Worm (Caenorhabditis elegans): ENCODE measurements around the gene sel-11.

The sel-11 gene

ce11 chrV:11817263-11817726 lies 50.2 kb downstream of the sel-11 start:
- TF ChIP-seq unc-62 (GFP tag; optimal IDR thresholded peaks at IDR 0.05) (no peak), ceh-83 (GFP tag; optimal IDR thresholded peaks at IDR 0.05) (no peak), cnd-1 (tag; optimal IDR thresholded peaks at IDR 0.05) (no peak), ces-1 (GFP tag; optimal IDR thresholded peaks at IDR 0.05) (no peak), sptf-1 (tag; optimal IDR thresholded peaks at IDR 0.05) (no peak), unc-120 (tag; optimal IDR thresholded peaks at IDR 0.05; ENCODE audit: poor library complexity, severe bottlenecking) (no peak), lsy-2 (tag; optimal IDR thresholded peaks at IDR 0.05) (no peak), flh-1 (GFP tag; optimal IDR thresholded peaks at IDR 0.05) (no peak), ham-2 (GFP tag; optimal IDR thresholded peaks at IDR 0.05) (no peak), ceh-43 (GFP tag; optimal IDR thresholded peaks at IDR 0.05) (no peak), zip-8 (tag; optimal IDR thresholded peaks at IDR 0.05) (no peak)

- TF ChIP-seq ham-2 (GFP tag; optimal IDR thresholded peaks at IDR 0.05) (no peak), ceh-43 (GFP tag; optimal IDR thresholded peaks at IDR 0.05) (no peak), ceh-83 (GFP tag; optimal IDR thresholded peaks at IDR 0.05) (no peak), elt-1 (tag; optimal IDR thresholded peaks at IDR 0.05; ENCODE audit: borderline replicate concordance, insufficient read depth) (no peak), elt-3 (tag; optimal IDR thresholded peaks at IDR 0.05) (no peak), nhr-237 (tag; optimal IDR thresholded peaks at IDR 0.05) (no peak), tbx-8 (GFP tag; optimal IDR thresholded peaks at IDR 0.05) (no peak), mep-1 (tag; optimal IDR thresholded peaks at IDR 0.05) (no peak), nhr-12 (tag; optimal IDR thresholded peaks at IDR 0.05) (no peak), bed-3 (GFP tag; optimal IDR thresholded peaks at IDR 0.05) (no peak), nhr-76 (tag; optimal IDR thresholded peaks at IDR 0.05) (no peak), snpc-4 (tag; optimal IDR thresholded peaks at IDR 0.05) (no peak), flh-1 (GFP tag; optimal IDR thresholded peaks at IDR 0.05) (no peak), nhr-2 (tag; optimal IDR thresholded peaks at IDR 0.05) (no peak)
Observed at ce11 chrV:11818064-11818463, 50.9 kb downstream of the sel-11 start.

- TF ChIP-seq mls-2 (tag; optimal IDR thresholded peaks at IDR 0.05) (no peak), mab-5 (tag; optimal IDR thresholded peaks at IDR 0.05) (no peak), hlh-1 (tag; optimal IDR thresholded peaks at IDR 0.05) (no peak), ztf-11 (tag; optimal IDR thresholded peaks at IDR 0.05) (no peak), ceh-39 (tag; optimal IDR thresholded peaks at IDR 0.05) (no peak), ceh-83 (GFP tag; optimal IDR thresholded peaks at IDR 0.05) (no peak), tbx-8 (GFP tag; optimal IDR thresholded peaks at IDR 0.05) (no peak), nhr-237 (tag; optimal IDR thresholded peaks at IDR 0.05) (no peak), elt-3 (tag; optimal IDR thresholded peaks at IDR 0.05) (no peak), snpc-4 (tag; optimal IDR thresholded peaks at IDR 0.05) (no peak), drap-1 (GFP tag; optimal IDR thresholded peaks at IDR 0.05) (no peak), ham-2 (GFP tag; optimal IDR thresholded peaks at IDR 0.05) (no peak)
Observed at ce11 chrV:11818786-11819185, 51.7 kb downstream of the sel-11 start.

ce11 chrV:11819451-11819850 lies 52.3 kb downstream of the sel-11 start:
- TF ChIP-seq flh-1 (GFP tag; optimal IDR thresholded peaks at IDR 0.05) (no peak), elt-3 (tag; optimal IDR thresholded peaks at IDR 0.05) (no peak), ceh-39 (tag; optimal IDR thresholded peaks at IDR 0.05) (no peak), cnd-1 (tag; optimal IDR thresholded peaks at IDR 0.05) (no peak), lsy-2 (tag; optimal IDR thresholded peaks at IDR 0.05) (no peak), ham-2 (GFP tag; optimal IDR thresholded peaks at IDR 0.05) (no peak), bed-3 (GFP tag; optimal IDR thresholded peaks at IDR 0.05) (no peak), unc-39 (tag; optimal IDR thresholded peaks at IDR 0.05) (no peak)

All from whole organism, mixed stage, embryonic.